Worm (Caenorhabditis elegans) whole organism, late embryonic: ENCODE measurements around the gene mrp-6.
A peak's percentile ranks its signal among the peaks of the same experiment; 100 is the strongest.

Experiments used
- C38D4.7 ChIP-seq: fragments of 200-800 bp; sonication (Bioruptor generic); optimal IDR thresholded peaks from 2 replicates; lab custom pipeline; 2018; ENCODE audit warnings: mild to moderate bottlenecking, missing genetic modification characterization, moderate library complexity, missing compliant biosample characterization
- T23F11.4 ChIP-seq: fragments of 200-800 bp; sonication (Bioruptor generic); optimal IDR thresholded peaks from 2 replicates; lab custom pipeline; 2018; ENCODE audit warnings: mild to moderate bottlenecking, missing genetic modification characterization, missing compliant biosample characterization
- Y22D7AL.16 ChIP-seq: sonication (generic microtip); optimal IDR thresholded peaks from 2 replicates; lab custom pipeline; 2016; ENCODE audit warnings: missing genetic modification characterization, missing compliant biosample characterization
- ahr-1 ChIP-seq: sonication (generic microtip); optimal IDR thresholded peaks from 2 replicates; lab custom pipeline; 2016; ENCODE audit warnings: missing genetic modification characterization, missing compliant biosample characterization
- ceh-14 ChIP-seq: sonication (generic microtip); optimal IDR thresholded peaks from 2 replicates; lab custom pipeline; 2016; ENCODE audit warnings: missing genotype, missing genetic modification characterization, missing compliant biosample characterization
- ceh-18 ChIP-seq: sonication (generic microtip); optimal IDR thresholded peaks from 2 replicates; lab custom pipeline; 2016; ENCODE audit warnings: missing genetic modification characterization, missing compliant biosample characterization
- ceh-19 ChIP-seq: fragments of 200-800 bp; sonication (Bioruptor generic); optimal IDR thresholded peaks from 2 replicates; lab custom pipeline; 2018; ENCODE audit warnings: mild to moderate bottlenecking, missing genetic modification characterization, missing compliant biosample characterization
- ceh-2 ChIP-seq: sonication (generic microtip); optimal IDR thresholded peaks from 2 replicates; lab custom pipeline; 2016; ENCODE audit warnings: missing genotype, missing genetic modification characterization, missing compliant biosample characterization
- ceh-22 ChIP-seq: sonication (generic microtip); optimal IDR thresholded peaks from 2 replicates; lab custom pipeline; 2017; ENCODE audit warnings: missing biosample characterization, missing genetic modification characterization
- ceh-24 ChIP-seq: sonication (generic microtip); optimal IDR thresholded peaks from 2 replicates; lab custom pipeline; 2016; ENCODE audit warnings: mild to moderate bottlenecking, missing genetic modification characterization, missing compliant biosample characterization
- ceh-30 ChIP-seq: fragments of 150-350 bp; optimal IDR thresholded peaks from 2 replicates; lab custom pipeline; 2014; ENCODE audit warnings: missing biosample characterization, missing genetic modification characterization
- ceh-31 ChIP-seq: sonication (generic microtip); optimal IDR thresholded peaks from 2 replicates; lab custom pipeline; 2016; ENCODE audit warnings: missing genetic modification characterization, missing compliant biosample characterization
- ceh-6 ChIP-seq: fragments of 200-800 bp; sonication (Bioruptor generic); optimal IDR thresholded peaks from 2 replicates; lab custom pipeline; 2018; ENCODE audit warnings: mild to moderate bottlenecking, missing genetic modification characterization, missing compliant biosample characterization
- ceh-9 ChIP-seq: sonication (generic microtip); optimal IDR thresholded peaks from 2 replicates; lab custom pipeline; 2016; ENCODE audit warnings: mild to moderate bottlenecking, missing genetic modification characterization, inconsistent platforms, missing compliant biosample characterization
- che-1 ChIP-seq: sonication (generic microtip); optimal IDR thresholded peaks from 2 replicates; lab custom pipeline; 2016; ENCODE audit warnings: mild to moderate bottlenecking, missing genetic modification characterization, missing compliant biosample characterization
- dve-1 ChIP-seq: sonication (generic microtip); optimal IDR thresholded peaks from 2 replicates; lab custom pipeline; 2017; ENCODE audit warnings: antibody characterized with exemption, mild to moderate bottlenecking, missing genetic modification characterization, missing compliant biosample characterization
- elt-2 ChIP-seq: sonication (generic microtip); optimal IDR thresholded peaks from 2 replicates; lab custom pipeline; 2016; ENCODE audit warnings: missing genetic modification reagents, missing genetic modification characterization, missing compliant biosample characterization
- eyg-1 ChIP-seq: sonication (generic microtip); optimal IDR thresholded peaks from 2 replicates; lab custom pipeline; 2016; ENCODE audit warnings: missing genotype, missing genetic modification characterization, missing compliant biosample characterization
- fax-1 ChIP-seq: sonication (generic microtip); optimal IDR thresholded peaks from 2 replicates; lab custom pipeline; 2016; ENCODE audit warnings: missing genotype, missing genetic modification characterization, missing compliant biosample characterization
- hlh-13 ChIP-seq: fragments of 200-800 bp; sonication (Bioruptor generic); optimal IDR thresholded peaks from 2 replicates; lab custom pipeline; 2018; ENCODE audit warnings: mild to moderate bottlenecking, missing genetic modification characterization, missing compliant biosample characterization
- hlh-15 ChIP-seq: sonication (generic microtip); optimal IDR thresholded peaks from 2 replicates; lab custom pipeline; 2016; ENCODE audit warnings: missing genetic modification characterization, missing compliant biosample characterization
- hlh-30 ChIP-seq: sonication (generic microtip); optimal IDR thresholded peaks from 2 replicates; lab custom pipeline; 2017; ENCODE audit warnings: antibody characterized with exemption, missing genetic modification characterization, missing compliant biosample characterization; ENCODE audit not compliant: insufficient read depth
- hlh-6 ChIP-seq: sonication (generic microtip); optimal IDR thresholded peaks from 2 replicates; lab custom pipeline; 2016; ENCODE audit warnings: missing genotype, missing genetic modification characterization, missing compliant biosample characterization
- hlh-8 ChIP-seq: sonication (generic microtip); optimal IDR thresholded peaks from 2 replicates; lab custom pipeline; 2016; ENCODE audit warnings: missing genotype, missing genetic modification characterization, missing compliant biosample characterization
- madf-2 ChIP-seq: sonication (generic microtip); optimal IDR thresholded peaks from 2 replicates; lab custom pipeline; 2017; ENCODE audit warnings: missing genetic modification characterization, missing compliant biosample characterization
- mec-3 ChIP-seq: sonication (generic microtip); optimal IDR thresholded peaks from 2 replicates; lab custom pipeline; 2016; ENCODE audit warnings: borderline replicate concordance, missing genetic modification characterization, missing compliant biosample characterization
- nfya-1 ChIP-seq: sonication (generic microtip); optimal IDR thresholded peaks from 2 replicates; lab custom pipeline; 2017; ENCODE audit warnings: missing genetic modification characterization, mild to moderate bottlenecking, missing compliant biosample characterization, antibody characterized with exemption, moderate library complexity
- nhr-11 ChIP-seq: fragments of 150-350 bp; optimal IDR thresholded peaks from 2 replicates; lab custom pipeline; 2014; ENCODE audit warnings: missing biosample characterization, missing genetic modification characterization
- npax-4 ChIP-seq: sonication (generic microtip); optimal IDR thresholded peaks from 2 replicates; lab custom pipeline; 2016; ENCODE audit warnings: missing genetic modification characterization, missing compliant biosample characterization
- odd-2 ChIP-seq: sonication (generic microtip); optimal IDR thresholded peaks from 2 replicates; lab custom pipeline; 2017; ENCODE audit warnings: antibody characterized with exemption, mild to moderate bottlenecking, missing genetic modification characterization, missing compliant biosample characterization
- pha-2 ChIP-seq: sonication (generic microtip); optimal IDR thresholded peaks from 2 replicates; lab custom pipeline; 2017; ENCODE audit warnings: mild to moderate bottlenecking, missing genetic modification characterization, missing compliant biosample characterization
- pha-4 ChIP-seq: fragments of 150-350 bp; optimal IDR thresholded peaks from 2 replicates; lab custom pipeline; 2018; ENCODE audit warnings: missing biosample characterization, missing genetic modification reagents, missing genetic modification characterization
- pqm-1 ChIP-seq: sonication (generic microtip); optimal IDR thresholded peaks from 2 replicates; lab custom pipeline; 2016; ENCODE audit warnings: missing genetic modification characterization, missing compliant biosample characterization
- pros-1 ChIP-seq: fragments of 150-350 bp; optimal IDR thresholded peaks from 2 replicates; lab custom pipeline; 2014; ENCODE audit warnings: missing biosample characterization, missing genetic modification reagents, missing genetic modification characterization
- ref-2 ChIP-seq: sonication (generic microtip); optimal IDR thresholded peaks from 2 replicates; lab custom pipeline; 2016; ENCODE audit warnings: missing genetic modification characterization, missing compliant biosample characterization
- sdc-2 ChIP-seq: sonication (generic microtip); optimal IDR thresholded peaks from 2 replicates; lab custom pipeline; 2016; ENCODE audit warnings: missing genotype, missing genetic modification characterization, missing compliant biosample characterization
- sox-2 ChIP-seq: fragments of 200-800 bp; sonication (Bioruptor generic); IDR thresholded peaks from 2 replicates; pipeline ENCODE4 v1.3.6; 2022; ENCODE audit warnings: missing genetic modification reagents, missing genetic modification characterization, missing compliant biosample characterization
- sox-4 ChIP-seq: sonication (generic microtip); optimal IDR thresholded peaks from 2 replicates; lab custom pipeline; 2017; ENCODE audit warnings: mild to moderate bottlenecking, missing genetic modification characterization, inconsistent platforms, missing compliant biosample characterization
- syd-9 ChIP-seq: sonication (generic microtip); optimal IDR thresholded peaks from 2 replicates; lab custom pipeline; 2016; ENCODE audit warnings: mild to moderate bottlenecking, missing genetic modification characterization, moderate library complexity, missing compliant biosample characterization
- tbx-7 ChIP-seq: sonication (generic microtip); optimal IDR thresholded peaks from 2 replicates; lab custom pipeline; 2016; ENCODE audit warnings: missing genotype, missing genetic modification characterization, missing compliant biosample characterization
- ttx-3 ChIP-seq: sonication (generic microtip); optimal IDR thresholded peaks from 2 replicates; lab custom pipeline; 2016; ENCODE audit warnings: missing genetic modification reagents, missing genetic modification characterization, missing compliant biosample characterization
- unc-42 ChIP-seq: sonication (generic microtip); optimal IDR thresholded peaks from 2 replicates; lab custom pipeline; 2016; ENCODE audit warnings: missing genotype, missing genetic modification characterization, missing compliant biosample characterization
- unc-86 ChIP-seq: sonication (generic microtip); optimal IDR thresholded peaks from 2 replicates; lab custom pipeline; 2016; ENCODE audit warnings: missing genetic modification characterization, missing compliant biosample characterization

Gene mrp-6

ce11 chrX:4145051-4145826 is 41.3 kb downstream of the mrp-6 start (continued):
- TF ChIP-seq ceh-18 (tag; lab: Kevin White, UChicago) (peak; percentile 67), syd-9 (tag; lab: Kevin White, UChicago) (no peak), hlh-30 (tag; lab: Kevin White, UChicago) (no peak), npax-4 (tag; lab: Kevin White, UChicago) (no peak), hlh-6 (tag; lab: Kevin White, UChicago) (no peak), ceh-22 (tag; lab: Kevin White, UChicago) (no peak), dve-1 (no peak), eyg-1 (no peak), Y22D7AL.16 (tag; lab: Kevin White, UChicago) (no peak), ceh-24 (tag; lab: Kevin White, UChicago) (no peak), madf-2 (tag; lab: Kevin White, UChicago) (no peak), hlh-13 (GFP tag; lab: Kevin White, UChicago) (no peak), hlh-8 (tag; lab: Kevin White, UChicago) (no peak), ceh-2 (tag; lab: Kevin White, UChicago) (no peak), ceh-30 (no peak), odd-2 (no peak), pros-1 (tag; lab: Kevin White, UChicago) (no peak), pqm-1 (tag; lab: Kevin White, UChicago) (no peak), ceh-6 (GFP tag; lab: Kevin White, UChicago) (no peak), T23F11.4 (no peak), che-1 (tag; lab: Kevin White, UChicago) (no peak), mec-3 (no peak), nfya-1 (peak; percentile 57), unc-86 (tag; lab: Kevin White, UChicago) (peak; percentile 31), pha-4 (no peak), ceh-19 (GFP tag; lab: Kevin White, UChicago) (no peak), ahr-1 (no peak), sox-2 (GFP tag; lab: Robert Waterston, UW) (no peak), sdc-2 (no peak)

- TF ChIP-seq elt-2 (tag; lab: Kevin White, UChicago): peak; percentile 15
- TF ChIP-seq ceh-31 (tag; lab: Kevin White, UChicago): peak; percentile 7
- no peak for TF ChIP-seq fax-1 (tag; lab: Kevin White, UChicago)
- TF ChIP-seq che-1 (tag; lab: Kevin White, UChicago): no peak
- TF ChIP-seq mec-3: no peak
Measured at ce11 chrX:4144136-4144781, 42.3 kb downstream of the mrp-6 start.

ce11 chrX:4143260-4144018 is 43.1 kb downstream of the mrp-6 start:
- TF ChIP-seq hlh-13 (GFP tag; lab: Kevin White, UChicago) (no peak), nfya-1 (no peak), tbx-7 (tag; lab: Kevin White, UChicago) (no peak), mec-3 (no peak), ref-2 (tag; lab: Kevin White, UChicago) (no peak), unc-42 (tag; lab: Kevin White, UChicago) (no peak), che-1 (tag; lab: Kevin White, UChicago) (no peak), sox-4 (tag; lab: Kevin White, UChicago) (no peak), ceh-19 (GFP tag; lab: Kevin White, UChicago) (no peak), ttx-3 (tag; lab: Kevin White, UChicago) (no peak), odd-2 (no peak), ceh-9 (tag; lab: Kevin White, UChicago) (no peak), hlh-15 (tag; lab: Kevin White, UChicago) (no peak), pqm-1 (tag; lab: Kevin White, UChicago) (no peak), fax-1 (tag; lab: Kevin White, UChicago) (no peak), C38D4.7 (GFP tag; lab: Kevin White, UChicago) (no peak), ceh-24 (tag; lab: Kevin White, UChicago) (no peak), nhr-11 (tag; lab: Kevin White, UChicago) (no peak), pha-2 (tag; lab: Kevin White, UChicago) (no peak), ceh-14 (tag; lab: Kevin White, UChicago) (no peak)
